Fruit fly (Drosophila melanogaster) whole organism, embryonic: ENCODE data around the gene CG17777.

Experiments
- Atf3 ChIP-seq: fragments of 200-800 bp; sonication (Bioruptor generic); optimal IDR thresholded peaks from 3 replicates; lab custom pipeline; 2016; ENCODE audit warnings: missing biosample characterization, missing genetic modification characterization
- CG10366 ChIP-seq: fragments of 200-800 bp; sonication (Bioruptor generic); IDR thresholded peaks from 2 replicates; pipeline ENCODE4 v1.3.6; 2022; ENCODE audit warnings: missing biosample characterization, missing genetic modification characterization
- CG11696 ChIP-seq: fragments of 200-800 bp; sonication (Bioruptor generic); IDR thresholded peaks from 2 replicates; pipeline ENCODE4 v1.3.6; 2022; ENCODE audit warnings: missing biosample characterization, missing genetic modification characterization
- CG12744 ChIP-seq: fragments of 200-800 bp; sonication (Bioruptor generic); optimal IDR thresholded peaks from 2 replicates; lab custom pipeline; 2016; ENCODE audit warnings: missing biosample characterization, missing genetic modification characterization
- CG13287 ChIP-seq: fragments of 200-800 bp; sonication (Bioruptor generic); IDR thresholded peaks from 2 replicates; pipeline ENCODE4 v1.3.6; 2022; ENCODE audit warnings: missing biosample characterization, missing genetic modification characterization; ENCODE audit not compliant: partially characterized antibody
- CG13894 ChIP-seq: fragments of 200-800 bp; sonication (Bioruptor generic); optimal IDR thresholded peaks from 3 replicates; lab custom pipeline; 2018; ENCODE audit warnings: missing biosample characterization, mild to moderate bottlenecking, missing genetic modification characterization, moderate library complexity
- CG1529 ChIP-seq: fragments of 200-800 bp; sonication (Bioruptor generic); optimal IDR thresholded peaks from 3 replicates; lab custom pipeline; 2018; ENCODE audit warnings: missing biosample characterization, missing genetic modification characterization
- CG15514 ChIP-seq: fragments of 200-800 bp; sonication (Bioruptor generic); optimal IDR thresholded peaks from 3 replicates; lab custom pipeline; 2017; ENCODE audit warnings: missing biosample characterization, missing genetic modification characterization, mild to moderate bottlenecking, moderate library complexity, missing genetic modification reagents
- CG17186 ChIP-seq: fragments of 200-800 bp; sonication (Bioruptor generic); optimal IDR thresholded peaks from 3 replicates; lab custom pipeline; 2017; ENCODE audit warnings: missing biosample characterization, missing genetic modification reagents, missing genetic modification characterization
- CG2129 ChIP-seq: fragments of 200-800 bp; sonication (Bioruptor generic); IDR thresholded peaks from 2 replicates; pipeline ENCODE4 v1.3.6; 2022; ENCODE audit warnings: missing biosample characterization, missing genetic modification characterization; ENCODE audit not compliant: partially characterized antibody
- CG2889 ChIP-seq: fragments of 200-800 bp; sonication (Bioruptor generic); IDR thresholded peaks from 3 replicates; pipeline ENCODE4 v1.3.6; 2022; ENCODE audit warnings: missing biosample characterization, missing genetic modification characterization
- CG31441 ChIP-seq: fragments of 200-800 bp; sonication (Bioruptor generic); IDR thresholded peaks from 2 replicates; pipeline ENCODE4 v1.3.6; 2022; ENCODE audit warnings: missing biosample characterization, missing genetic modification characterization
- CG3163 ChIP-seq: fragments of 200-800 bp; sonication (Bioruptor generic); optimal IDR thresholded peaks from 3 replicates; lab custom pipeline; 2016; ENCODE audit warnings: missing biosample characterization, missing genetic modification characterization
- CG3407 ChIP-seq: fragments of 200-800 bp; sonication (Bioruptor generic); optimal IDR thresholded peaks from 2 replicates; lab custom pipeline; 2018; ENCODE audit warnings: missing biosample characterization, mild to moderate bottlenecking, missing genetic modification characterization
- CG3847 ChIP-seq: fragments of 200-800 bp; sonication (Bioruptor generic); IDR thresholded peaks from 2 replicates; pipeline ENCODE4 v1.3.6; 2022; ENCODE audit warnings: missing biosample characterization, missing genetic modification characterization
- CG4360 ChIP-seq: fragments of 200-800 bp; sonication (Bioruptor generic); IDR thresholded peaks from 2 replicates; pipeline ENCODE4 v1.3.6; 2022; ENCODE audit warnings: missing biosample characterization, missing genetic modification characterization
- CG6854 ChIP-seq: fragments of 200-800 bp; sonication (Bioruptor generic); optimal IDR thresholded peaks from 3 replicates; lab custom pipeline; 2017; ENCODE audit warnings: missing biosample characterization, mild to moderate bottlenecking, missing genetic modification characterization
- CG8359 ChIP-seq: fragments of 200-800 bp; sonication (Bioruptor generic); optimal IDR thresholded peaks from 2 replicates; lab custom pipeline; 2017; ENCODE audit warnings: missing biosample characterization, mild to moderate bottlenecking, missing genetic modification characterization, borderline replicate concordance
- CG9609 ChIP-seq: fragments of 200-800 bp; sonication (Bioruptor generic); optimal IDR thresholded peaks from 3 replicates; lab custom pipeline; 2016; ENCODE audit warnings: missing biosample characterization, missing genetic modification characterization
- CG9932 ChIP-seq: fragments of 200-800 bp; sonication (Bioruptor generic); IDR thresholded peaks from 2 replicates; pipeline ENCODE4 v1.3.6; 2022; ENCODE audit warnings: missing biosample characterization, missing genetic modification characterization
- Camta ChIP-seq: fragments of 200-800 bp; sonication (Bioruptor generic); optimal IDR thresholded peaks from 2 replicates; lab custom pipeline; 2016; ENCODE audit warnings: missing biosample characterization, missing genetic modification characterization
- D19B ChIP-seq: fragments of 200-800 bp; sonication (Bioruptor generic); optimal IDR thresholded peaks from 2 replicates; lab custom pipeline; 2017; ENCODE audit warnings: missing biosample characterization, mild to moderate bottlenecking, missing genetic modification characterization
- Dll ChIP-seq: fragments of 200-800 bp; sonication (Bioruptor generic); IDR thresholded peaks from 4 replicates; pipeline ENCODE4 v1.3.6; 2022; ENCODE audit warnings: missing biosample characterization, missing genetic modification characterization; ENCODE audit not compliant: partially characterized antibody
- E2f2 ChIP-seq: fragments of 200-800 bp; sonication (Bioruptor generic); IDR thresholded peaks from 2 replicates; pipeline ENCODE4 v1.3.6; 2022; ENCODE audit warnings: missing biosample characterization, missing genetic modification characterization
- Fer2 ChIP-seq: fragments of 200-800 bp; sonication (Bioruptor generic); optimal IDR thresholded peaks from 2 replicates; lab custom pipeline; 2018; ENCODE audit warnings: missing biosample characterization, mild to moderate bottlenecking, missing genetic modification characterization, moderate library complexity
- Gug ChIP-seq: fragments of 200-800 bp; sonication (Bioruptor generic); IDR thresholded peaks from 4 replicates; pipeline ENCODE4 v1.3.6; 2022; ENCODE audit warnings: missing biosample characterization, missing genetic modification characterization
- Hey ChIP-seq: fragments of 200-800 bp; sonication (Bioruptor generic); optimal IDR thresholded peaks from 3 replicates; lab custom pipeline; 2018; ENCODE audit warnings: missing biosample characterization, mild to moderate bottlenecking, missing genetic modification characterization
- MBD-R2 ChIP-seq: fragments of 200-800 bp; sonication (Bioruptor generic); IDR thresholded peaks from 2 replicates; pipeline ENCODE4 v1.3.6; 2022; ENCODE audit warnings: missing biosample characterization, missing genetic modification characterization
- Mrtf ChIP-seq: fragments of 200-800 bp; sonication (Bioruptor generic); IDR thresholded peaks from 3 replicates; pipeline ENCODE4 v1.3.6; 2022; ENCODE audit warnings: missing biosample characterization, missing genetic modification characterization
- Rx ChIP-seq: fragments of 200-800 bp; sonication (Bioruptor generic); IDR thresholded peaks from 2 replicates; pipeline ENCODE4 v1.3.6; 2022; ENCODE audit warnings: missing biosample characterization, missing genetic modification characterization
- Xrp1 ChIP-seq: fragments of 200-800 bp; sonication (Bioruptor generic); IDR thresholded peaks from 2 replicates; pipeline ENCODE4 v1.3.6; 2022; ENCODE audit warnings: missing biosample characterization, missing genetic modification characterization
- btn ChIP-seq: fragments of 200-800 bp; sonication (Bioruptor generic); optimal IDR thresholded peaks from 2 replicates; lab custom pipeline; 2016; ENCODE audit warnings: missing biosample characterization, missing genetic modification characterization
- croc ChIP-seq: fragments of 200-800 bp; sonication (Bioruptor generic); conservative IDR thresholded peaks from 3 replicates; pipeline ENCODE4 v1.3.6; 2022; ENCODE audit warnings: missing biosample characterization, missing genetic modification characterization
- gfzf ChIP-seq: fragments of 200-800 bp; sonication (Bioruptor generic); optimal IDR thresholded peaks from 2 replicates; lab custom pipeline; 2016; ENCODE audit warnings: missing biosample characterization, mild to moderate bottlenecking, missing genetic modification characterization, moderate library complexity
- hb ChIP-seq: fragments of 200-800 bp; sonication (Bioruptor generic); IDR thresholded peaks from 3 replicates; pipeline ENCODE4 v1.3.6; 2022; ENCODE audit warnings: missing biosample characterization, missing genetic modification characterization; ENCODE audit not compliant: partially characterized antibody
- kni ChIP-seq: fragments of 200-800 bp; sonication (Bioruptor generic); optimal IDR thresholded peaks from 3 replicates; lab custom pipeline; 2017; ENCODE audit warnings: mild to moderate bottlenecking, missing biosample characterization, missing genetic modification reagents, missing genetic modification characterization
- lilli ChIP-seq: fragments of 200-800 bp; sonication (Bioruptor generic); optimal IDR thresholded peaks from 3 replicates; lab custom pipeline; 2016; ENCODE audit warnings: missing biosample characterization, missing genetic modification characterization
- mld ChIP-seq: fragments of 200-800 bp; sonication (Bioruptor generic); IDR thresholded peaks from 3 replicates; pipeline ENCODE4 v1.3.6; 2022; ENCODE audit warnings: missing biosample characterization, missing genetic modification characterization; ENCODE audit not compliant: partially characterized antibody
- nmo ChIP-seq: fragments of 200-800 bp; sonication (Bioruptor generic); optimal IDR thresholded peaks from 2 replicates; lab custom pipeline; 2018; ENCODE audit warnings: missing biosample characterization, mild to moderate bottlenecking, missing genetic modification characterization, moderate library complexity
- salm ChIP-seq: fragments of 200-800 bp; sonication (Bioruptor generic); optimal IDR thresholded peaks from 2 replicates; lab custom pipeline; 2018; ENCODE audit warnings: missing biosample characterization, mild to moderate bottlenecking, missing genetic modification characterization
- sim ChIP-seq: fragments of 200-800 bp; sonication (Bioruptor generic); IDR thresholded peaks from 2 replicates; pipeline ENCODE4 v1.3.6; 2022; ENCODE audit warnings: missing biosample characterization, missing genetic modification characterization
- sima ChIP-seq: fragments of 200-800 bp; sonication (Bioruptor generic); optimal IDR thresholded peaks from 2 replicates; lab custom pipeline; 2016; ENCODE audit warnings: missing biosample characterization, missing genetic modification characterization
- stc ChIP-seq: fragments of 200-800 bp; sonication (Bioruptor generic); IDR thresholded peaks from 2 replicates; pipeline ENCODE4 v1.3.6; 2022; ENCODE audit warnings: missing biosample characterization, missing genetic modification characterization
- tx ChIP-seq: fragments of 200-800 bp; sonication (Bioruptor generic); optimal IDR thresholded peaks from 2 replicates; lab custom pipeline; 2016; ENCODE audit warnings: missing biosample characterization, missing genetic modification characterization
- vnd ChIP-seq: fragments of 200-800 bp; sonication (Bioruptor generic); IDR thresholded peaks from 3 replicates; pipeline ENCODE4 v1.3.6; 2022; ENCODE audit warnings: missing biosample characterization, missing genetic modification characterization; ENCODE audit not compliant: partially characterized antibody
- zen ChIP-seq: fragments of 200-800 bp; sonication (Bioruptor generic); optimal IDR thresholded peaks from 3 replicates; lab custom pipeline; 2018; ENCODE audit warnings: missing biosample characterization, mild to moderate bottlenecking, missing genetic modification characterization, moderate library complexity
- zen2 ChIP-seq: fragments of 200-800 bp; sonication (Bioruptor generic); IDR thresholded peaks from 3 replicates; pipeline ENCODE4 v1.3.6; 2022; ENCODE audit warnings: missing biosample characterization, missing genetic modification characterization; ENCODE audit not compliant: partially characterized antibody

CG17777 gene

DNA sequence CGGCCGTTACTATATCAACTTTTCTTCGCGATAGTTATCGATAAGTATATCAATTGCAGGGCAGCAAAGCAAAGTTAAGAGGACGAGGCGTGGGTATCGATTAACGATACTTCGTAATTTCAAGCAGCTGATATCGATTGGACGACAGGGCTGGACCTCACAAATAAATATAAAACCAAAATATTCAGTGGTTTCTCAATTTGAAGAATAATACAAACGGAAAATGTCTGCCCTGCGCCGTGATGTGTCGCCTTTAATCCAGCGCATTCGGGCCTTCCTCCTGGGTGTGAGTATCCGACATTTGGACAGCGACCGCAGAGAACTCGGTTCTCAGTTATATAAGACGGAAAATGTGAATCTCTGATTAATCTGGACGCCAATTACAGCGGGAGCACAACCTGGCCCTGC, 14.2 kb upstream of the CG17777 start, which contains the start of gene ND-B14.5A (continued):
- TF ChIP-seq mld (GFP tag; lab: Robert Waterston, UW) (peak; percentile 96), CG31441 (no peak), stc (GFP tag; lab: Robert Waterston, UW) (no peak), hb (GFP tag; lab: Robert Waterston, UW) (peak; percentile 96), CG9609 (GFP tag; lab: Kevin White, UChicago) (no peak), CG10366 (GFP tag; lab: Robert Waterston, UW) (no peak), gfzf (GFP tag; lab: Kevin White, UChicago) (peak; percentile 28), CG4360 (no peak), CG1529 (GFP tag; lab: Kevin White, UChicago) (no peak), tx (no peak), CG3407 (GFP tag; lab: Kevin White, UChicago) (no peak), CG3163 (GFP tag; lab: Kevin White, UChicago) (no peak), CG3847 (GFP tag; lab: Robert Waterston, UW) (no peak), CG6854 (GFP tag; lab: Kevin White, UChicago) (no peak), CG11696 (GFP tag; lab: Robert Waterston, UW) (no peak), CG17186 (GFP tag; lab: Kevin White, UChicago) (peak; percentile 9), MBD-R2 (peak; percentile 55), btn (no peak), Fer2 (tag; lab: Kevin White, UChicago) (no peak), Atf3 (no peak), Rx (no peak), Gug (GFP tag; lab: Robert Waterston, UW) (no peak), zen (tag; lab: Kevin White, UChicago) (peak; percentile 10), Hey (tag; lab: Kevin White, UChicago) (no peak), kni (GFP tag; lab: Kevin White, UChicago) (no peak), croc (GFP tag; lab: Robert Waterston, UW) (no peak), CG2129 (peak; percentile 83), salm (tag; lab: Kevin White, UChicago) (no peak), lilli (GFP tag; lab: Kevin White, UChicago) (no peak), E2f2 (GFP tag; lab: Robert Waterston, UW) (peak; percentile 71), CG13287 (GFP tag; lab: Robert Waterston, UW) (peak; percentile 97), Mrtf (GFP tag; lab: Robert Waterston, UW) (no peak), sim (GFP tag; lab: Robert Waterston, UW) (no peak), Dll (GFP tag; lab: Robert Waterston, UW) (peak; percentile 92), Xrp1 (GFP tag; lab: Robert Waterston, UW) (no peak), D19B (GFP tag; lab: Kevin White, UChicago) (no peak), Camta (GFP tag; lab: Kevin White, UChicago) (no peak), CG15514 (GFP tag; lab: Kevin White, UChicago) (peak; percentile 72), CG2889 (GFP tag; lab: Robert Waterston, UW) (no peak), CG8359 (no peak), CG13894 (no peak), CG12744 (GFP tag; lab: Kevin White, UChicago) (no peak), zen2 (GFP tag; lab: Robert Waterston, UW) (peak; percentile 94), nmo (GFP tag; lab: Kevin White, UChicago) (peak; percentile 17), vnd (peak; percentile 92), CG9932 (peak; percentile 19; the same call in 1 of the 2 replicates), sima (GFP tag; lab: Kevin White, UChicago) (no peak)
